Worm (Caenorhabditis elegans): ENCODE measurements around the gene F59B2.15.

Gene F59B2.15

ce11 chrIII:8973163-8973562 is 29.3 kb downstream of the F59B2.15 start:
- TF ChIP-seq ceh-36 (tag; optimal IDR thresholded peaks at IDR 0.05) (no peak), ama-1 (optimal IDR thresholded peaks at IDR 0.05) (no peak), tbx-11 (GFP tag; IDR thresholded peaks at IDR 0.05) (no peak), F13C5.2 (tag; optimal IDR thresholded peaks at IDR 0.05) (no peak), ceh-13 (GFP tag; optimal IDR thresholded peaks at IDR 0.05) (no peak), hnd-1 (tag; optimal IDR thresholded peaks at IDR 0.05) (no peak)

DNA sequence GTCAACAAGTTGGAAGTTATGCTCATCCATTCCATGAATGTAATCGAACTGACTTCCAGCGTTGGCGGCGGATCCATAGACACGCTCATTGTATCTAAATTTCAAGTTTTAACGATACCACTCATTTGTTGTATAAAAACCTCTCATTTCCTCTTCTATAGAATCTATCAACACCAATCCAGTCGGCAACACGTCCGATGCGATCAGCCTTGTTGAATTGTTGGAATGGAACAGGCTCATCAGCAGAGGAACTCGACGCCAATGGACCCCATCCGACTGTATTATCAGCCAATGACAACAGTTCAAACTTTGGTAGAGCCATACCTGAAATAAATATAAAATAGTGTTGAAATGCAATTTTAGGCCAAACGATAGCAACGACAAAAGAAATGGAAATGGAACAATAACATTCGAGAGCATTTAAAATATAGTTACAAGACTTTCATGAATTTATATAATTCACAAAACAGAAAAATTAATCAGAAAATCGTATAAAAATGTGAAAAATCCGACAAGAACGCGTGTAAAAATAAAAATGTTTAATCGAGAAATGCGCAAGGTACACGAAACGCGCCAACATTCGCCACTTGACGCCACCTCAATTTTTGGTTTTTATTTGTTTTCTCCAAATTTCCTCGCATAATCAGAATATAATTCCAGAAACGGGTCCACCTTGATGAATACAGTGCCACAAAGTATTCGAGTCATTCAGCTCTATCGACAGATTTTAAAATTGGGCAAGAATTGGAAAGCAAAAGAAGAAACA is 31.0 kb downstream of the F59B2.15 start, which contains the start of the genes eif-3.D and R08D7.4:
Gene eif-3.D (minus strand): TSS at position 324 of the 766 bp plus-strand sequence.
Gene R08D7.4 (plus strand): TSS at position 638 of the 766 bp plus-strand sequence.
- TF ChIP-seq B0310.2 (tag; optimal IDR thresholded peaks at IDR 0.05) (no peak), pes-1 (GFP tag; IDR thresholded peaks at IDR 0.05) (peak; percentile 70), tra-4 (tag; optimal IDR thresholded peaks at IDR 0.05) (no peak), hnd-1 (tag; optimal IDR thresholded peaks at IDR 0.05) (peak; percentile 17), ceh-36 (tag; optimal IDR thresholded peaks at IDR 0.05) (peak; percentile 17), flt-1 (GFP tag; IDR thresholded peaks at IDR 0.05) (0 out of 2 replicates have a peak, but pooled peaks have one; percentile 31), scrt-1 (GFP tag; IDR thresholded peaks at IDR 0.05) (no peak), tbx-37 (GFP tag; conservative IDR thresholded peaks at IDR 0.05) (peak; percentile 61), F13C5.2 (tag; optimal IDR thresholded peaks at IDR 0.05) (peak; percentile 84), ceh-13 (GFP tag; optimal IDR thresholded peaks at IDR 0.05) (no peak), hmg-4 (GFP tag; optimal IDR thresholded peaks at IDR 0.05) (no peak), ets-7 (tag; optimal IDR thresholded peaks at IDR 0.05) (peak; percentile 13)

ce11 chrIII:8967639-8968038 is 34.8 kb downstream of the F59B2.15 start, which contains the start of the genes bud-13 and rpap-2:
Gene bud-13 (minus strand): TSS chrIII:8967727.
Gene rpap-2 (plus strand): TSS chrIII:8967967.
- TF ChIP-seq tbx-37 (GFP tag; conservative IDR thresholded peaks at IDR 0.05) = peak; percentile 53; the same call in 1 of the 2 replicates
- no peak for TF ChIP-seq ets-7 (tag; optimal IDR thresholded peaks at IDR 0.05)

DNA sequence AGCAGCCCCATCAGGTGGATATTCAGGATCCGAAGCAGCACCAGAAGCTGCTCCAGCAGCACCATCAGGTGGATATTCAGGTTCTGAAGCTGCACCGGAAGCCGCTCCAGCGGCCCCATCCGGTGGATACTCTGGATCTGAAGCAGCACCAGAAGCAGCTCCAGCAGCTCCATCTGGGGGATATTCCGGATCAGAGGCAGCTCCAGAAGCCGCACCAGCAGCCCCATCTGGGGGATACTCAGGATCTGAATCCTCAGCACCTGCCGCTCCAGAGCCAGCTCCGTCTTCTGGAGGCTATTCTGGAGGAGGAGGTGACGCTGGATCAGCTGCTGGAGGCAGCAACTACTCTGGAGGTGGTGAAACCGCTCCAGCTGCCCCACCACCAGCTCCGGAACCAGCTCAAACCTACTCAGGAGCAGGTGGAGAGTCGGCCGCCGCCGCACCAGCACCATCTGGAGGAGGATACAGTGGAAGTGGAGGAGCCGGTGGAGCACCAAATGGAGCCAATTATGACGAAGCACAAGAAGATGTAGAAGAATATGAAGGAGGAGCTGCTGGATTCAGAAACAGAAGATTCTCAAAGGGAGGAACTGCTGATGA is 37.7 kb downstream of the F59B2.15 start:
- TF ChIP-seq hnd-1 (tag; optimal IDR thresholded peaks at IDR 0.05) (no peak), hmbx-1 (tag; optimal IDR thresholded peaks at IDR 0.05) (no peak), ceh-36 (tag; optimal IDR thresholded peaks at IDR 0.05) (no peak), hmg-4 (GFP tag; optimal IDR thresholded peaks at IDR 0.05) (no peak), tbx-37 (GFP tag; conservative IDR thresholded peaks at IDR 0.05) (no peak), aly-1 (tag; optimal IDR thresholded peaks at IDR 0.05) (peak; percentile 16), ets-7 (tag; optimal IDR thresholded peaks at IDR 0.05) (no peak)

DNA sequence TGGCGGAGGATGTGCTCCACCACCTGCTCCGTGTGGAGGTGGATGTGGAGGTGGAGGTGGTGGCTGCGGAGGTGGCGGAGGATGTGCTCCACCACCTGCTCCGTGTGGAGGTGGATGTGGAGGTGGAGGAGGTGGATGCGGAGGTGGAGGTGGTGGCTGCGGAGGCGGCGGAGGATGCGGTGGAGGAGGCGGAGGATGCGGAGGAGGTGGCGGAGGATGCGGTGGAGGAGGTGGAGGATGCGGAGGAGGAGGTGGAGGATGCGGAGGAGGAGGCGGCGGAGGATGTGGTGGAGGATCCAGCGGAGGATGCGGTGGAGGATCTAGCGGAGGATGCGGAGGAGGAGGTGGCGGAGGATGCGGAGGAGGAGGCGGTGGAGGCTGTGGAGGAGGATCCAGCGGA is 40.0 kb downstream of the F59B2.15 start:
- TF ChIP-seq hmbx-1 (tag; optimal IDR thresholded peaks at IDR 0.05) = no peak
- TF ChIP-seq scrt-1 (GFP tag; IDR thresholded peaks at IDR 0.05) = no peak
- no peak for TF ChIP-seq hnd-1 (tag; optimal IDR thresholded peaks at IDR 0.05)
- no peak for TF ChIP-seq tbx-11 (GFP tag; IDR thresholded peaks at IDR 0.05)
- no peak for TF ChIP-seq pes-1 (GFP tag; IDR thresholded peaks at IDR 0.05)
- TF ChIP-seq sea-1 (GFP tag; conservative IDR thresholded peaks at IDR 0.05) = no peak
- TF ChIP-seq ama-1 (optimal IDR thresholded peaks at IDR 0.05) = no peak
- TF ChIP-seq ceh-13 (GFP tag; optimal IDR thresholded peaks at IDR 0.05) = no peak
- TF ChIP-seq ets-7 (tag; optimal IDR thresholded peaks at IDR 0.05) = no peak
- TF ChIP-seq ceh-36 (tag; optimal IDR thresholded peaks at IDR 0.05) = no peak
- TF ChIP-seq tra-4 (tag; optimal IDR thresholded peaks at IDR 0.05) = no peak
- TF ChIP-seq F13C5.2 (tag; optimal IDR thresholded peaks at IDR 0.05) = no peak
- TF ChIP-seq B0310.2 (tag; optimal IDR thresholded peaks at IDR 0.05) = no peak
- TF ChIP-seq hmg-4 (GFP tag; optimal IDR thresholded peaks at IDR 0.05) = no peak
- no peak for TF ChIP-seq aly-1 (tag; optimal IDR thresholded peaks at IDR 0.05)
- TF ChIP-seq tbx-37 (GFP tag; conservative IDR thresholded peaks at IDR 0.05) = no peak
- TF ChIP-seq flt-1 (GFP tag; IDR thresholded peaks at IDR 0.05) = no peak

DNA sequence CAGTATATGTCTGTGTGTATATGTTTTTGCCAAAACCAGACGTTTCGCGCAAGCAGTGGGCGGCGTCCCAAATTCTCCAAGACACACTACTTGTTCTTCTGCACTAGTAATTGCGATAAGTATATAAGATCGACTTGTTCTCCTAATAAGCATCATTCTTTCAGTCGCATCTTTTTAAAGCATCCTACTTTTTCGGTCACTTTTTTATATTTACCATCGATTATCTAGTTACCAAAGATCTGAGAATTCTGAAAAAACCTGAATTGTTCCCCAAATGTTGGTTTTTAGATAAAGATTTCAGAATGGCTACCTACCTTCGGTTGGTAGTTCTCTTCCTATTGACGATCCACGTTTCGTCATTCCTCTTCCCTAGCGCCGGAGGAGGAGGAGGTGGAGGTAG is 40.5 kb downstream of the F59B2.15 start, which contains the start of gene grl-25:
Gene grl-25 (plus strand): TSS at position 301 of the 400 bp plus-strand sequence.
- TF ChIP-seq ets-7 (tag; optimal IDR thresholded peaks at IDR 0.05) = no peak
- TF ChIP-seq pes-1 (GFP tag; IDR thresholded peaks at IDR 0.05) = no peak
- no peak for TF ChIP-seq F13C5.2 (tag; optimal IDR thresholded peaks at IDR 0.05)
- no peak for TF ChIP-seq aly-1 (tag; optimal IDR thresholded peaks at IDR 0.05)
- TF ChIP-seq hnd-1 (tag; optimal IDR thresholded peaks at IDR 0.05) = no peak
- TF ChIP-seq scrt-1 (GFP tag; IDR thresholded peaks at IDR 0.05) = no peak
- no peak for TF ChIP-seq tbx-11 (GFP tag; IDR thresholded peaks at IDR 0.05)
- TF ChIP-seq hmg-4 (GFP tag; optimal IDR thresholded peaks at IDR 0.05) = no peak
- TF ChIP-seq ama-1 (optimal IDR thresholded peaks at IDR 0.05) = no peak
- no peak for TF ChIP-seq flt-1 (GFP tag; IDR thresholded peaks at IDR 0.05)
- TF ChIP-seq ceh-36 (tag; optimal IDR thresholded peaks at IDR 0.05) = no peak
- no peak for TF ChIP-seq ceh-13 (GFP tag; optimal IDR thresholded peaks at IDR 0.05)
- no peak for TF ChIP-seq tbx-37 (GFP tag; conservative IDR thresholded peaks at IDR 0.05)
- no peak for TF ChIP-seq sea-1 (GFP tag; conservative IDR thresholded peaks at IDR 0.05)
- TF ChIP-seq B0310.2 (tag; optimal IDR thresholded peaks at IDR 0.05) = no peak

DNA sequence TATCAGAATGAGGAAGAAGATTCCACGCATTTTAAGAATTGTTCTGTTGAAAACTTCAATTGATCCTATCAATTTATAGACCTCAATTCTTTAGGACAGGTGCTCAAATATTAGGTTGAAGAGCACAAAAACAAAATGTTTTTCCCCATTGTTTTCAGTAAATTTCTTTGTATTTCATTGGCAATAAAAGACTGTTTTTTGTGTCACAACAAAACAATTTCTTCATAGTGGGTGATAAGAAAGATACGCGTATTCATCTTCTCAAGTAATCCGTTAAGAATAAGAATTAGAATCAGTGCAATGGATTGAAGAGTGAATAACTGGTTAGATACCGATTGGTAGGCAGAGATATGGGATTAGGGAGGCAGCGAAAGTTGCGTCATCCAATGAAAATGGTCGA is 41.8 kb downstream of the F59B2.15 start, which contains the start of gene ZK643.6:
Gene ZK643.6 (minus strand): TSS at position 101 of the 400 bp plus-strand sequence.
- TF ChIP-seq ama-1 (optimal IDR thresholded peaks at IDR 0.05) (no peak), ceh-36 (tag; optimal IDR thresholded peaks at IDR 0.05) (no peak), tbx-37 (GFP tag; conservative IDR thresholded peaks at IDR 0.05) (no peak), ceh-13 (GFP tag; optimal IDR thresholded peaks at IDR 0.05) (no peak), tra-4 (tag; optimal IDR thresholded peaks at IDR 0.05) (no peak), ets-7 (tag; optimal IDR thresholded peaks at IDR 0.05) (no peak), pes-1 (GFP tag; IDR thresholded peaks at IDR 0.05) (no peak), flt-1 (GFP tag; IDR thresholded peaks at IDR 0.05) (no peak), F13C5.2 (tag; optimal IDR thresholded peaks at IDR 0.05) (no peak), hnd-1 (tag; optimal IDR thresholded peaks at IDR 0.05) (no peak), aly-1 (tag; optimal IDR thresholded peaks at IDR 0.05) (no peak), scrt-1 (GFP tag; IDR thresholded peaks at IDR 0.05) (no peak), sea-1 (GFP tag; conservative IDR thresholded peaks at IDR 0.05) (no peak)
